Worm (Caenorhabditis elegans) whole organism, L4/young adult: ENCODE results near the gene mam-4.

Experiments
- W03F9.2 ChIP-seq: fragments of 150-350 bp; optimal IDR thresholded peaks from 2 replicates; lab custom pipeline; 2014; ENCODE audit warnings: missing biosample characterization, missing genetic modification characterization
- him-1 ChIP-seq: sonication (generic microtip); optimal IDR thresholded peaks from 2 replicates; lab custom pipeline; 2016; ENCODE audit warnings: missing genotype, missing genetic modification reagents, missing genetic modification characterization, missing compliant biosample characterization

ce11 chrV:11209452-11210188 is 38.3 kb upstream of the mam-4 start:
- no peak for TF ChIP-seq W03F9.2
- no peak for TF ChIP-seq him-1 (tag; lab: Kevin White, UChicago)
